Fruit fly (Drosophila melanogaster) whole organism, prepupa: ENCODE measurements around the gene CG7384.

Experiments used
- CG6163 ChIP-seq: fragments of 200-800 bp; sonication (Bioruptor generic); IDR thresholded peaks from 3 replicates; pipeline ENCODE4 v1.3.6; 2022; ENCODE audit warnings: missing biosample characterization, missing genetic modification characterization
- CG6808 ChIP-seq: fragments of 200-800 bp; sonication (Bioruptor generic); optimal IDR thresholded peaks from 3 replicates; lab custom pipeline; 2017; ENCODE audit warnings: missing biosample characterization, missing genetic modification characterization, mild to moderate bottlenecking, moderate library complexity, missing genetic modification reagents
- CG6854 ChIP-seq: fragments of 200-800 bp; sonication (Bioruptor generic); optimal IDR thresholded peaks from 2 replicates; lab custom pipeline; 2017; ENCODE audit warnings: missing biosample characterization, mild to moderate bottlenecking, missing genetic modification characterization
- Hr39 ChIP-seq: fragments of 200-800 bp; sonication (Bioruptor generic); optimal IDR thresholded peaks from 2 replicates; lab custom pipeline; 2016; ENCODE audit warnings: missing biosample characterization, missing genetic modification characterization
- acj6 ChIP-seq: fragments of 200-800 bp; sonication (Bioruptor generic); optimal IDR thresholded peaks from 3 replicates; lab custom pipeline; 2016; ENCODE audit warnings: missing biosample characterization, missing genetic modification characterization
- salr ChIP-seq, 2 experiments: fragments of 200-800 bp; sonication (Bioruptor generic); optimal IDR thresholded peaks; 3 replicates each; lab custom pipeline; 2016 to 2018; ENCODE audit warnings: missing biosample characterization in 2 of 2, missing genetic modification characterization in 2 of 2, mild to moderate bottlenecking in 1 of 2

DNA sequence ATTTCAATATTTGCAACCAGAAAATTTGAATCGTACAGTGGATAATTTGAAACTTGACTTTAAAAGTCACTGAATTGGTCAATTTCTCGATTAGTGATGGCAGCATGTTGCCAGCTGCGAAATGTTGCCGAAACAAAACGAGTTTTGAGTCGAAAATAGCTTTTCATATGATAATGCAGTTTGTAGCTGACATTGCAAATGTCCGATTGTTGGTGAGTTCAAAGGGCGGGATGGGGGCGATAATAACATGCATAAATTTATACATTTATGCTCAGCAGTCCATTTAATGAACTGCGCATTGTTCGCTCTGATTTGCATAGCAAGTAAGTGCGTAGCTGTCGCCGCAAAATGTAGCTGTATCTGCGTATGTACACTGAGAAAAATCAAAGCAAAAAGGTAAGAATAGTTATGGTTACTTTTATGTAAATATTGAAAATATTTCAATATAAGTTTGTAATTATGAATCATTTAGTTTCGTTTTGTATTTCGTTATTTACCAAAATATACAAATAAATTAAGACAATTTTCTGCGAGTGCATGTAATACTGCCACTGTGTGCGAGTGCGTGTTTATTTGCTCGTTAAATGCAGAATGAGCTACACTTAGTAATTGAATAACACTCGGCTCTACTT lies 16.8 kb upstream of the CG7384 start, which contains the start of gene Lip4:
- TF ChIP-seq acj6 (peak; percentile 68), CG6808 (GFP tag; lab: Kevin White, UChicago) (peak; percentile 64), Hr39 (peak; percentile 47), salr (GFP tag; optimal IDR thresholded peaks at IDR 0.05; lab: Kevin White, UChicago) (peak in 1 of 2 experiments; percentile 35), CG6854 (no peak), CG6163 (GFP tag; lab: Robert Waterston, UW) (no peak)
